Worm (Caenorhabditis elegans) whole organism, mixed stage, embryonic: ENCODE measurements around the gene dpy-2.
A peak's percentile ranks its signal among the peaks of the same experiment; 100 is the strongest.

ENCODE experiments used
- M03D4.4 ChIP-seq: sonication (generic microtip); optimal IDR thresholded peaks from 2 replicates; lab custom pipeline; 2017; ENCODE audit warnings: mild to moderate bottlenecking, missing genetic modification characterization, missing compliant biosample characterization
- bed-3 ChIP-seq: fragments of 200-800 bp; sonication (Bioruptor generic); optimal IDR thresholded peaks from 3 replicates; lab custom pipeline; 2018; ENCODE audit warnings: mild to moderate bottlenecking, missing genetic modification characterization, moderate library complexity, missing compliant biosample characterization
- blmp-1 ChIP-seq: fragments of 150-350 bp; optimal IDR thresholded peaks from 2 replicates; lab custom pipeline; 2014; ENCODE audit warnings: missing biosample characterization, missing genetic modification characterization
- ceh-39 ChIP-seq: fragments of 150-350 bp; optimal IDR thresholded peaks from 2 replicates; lab custom pipeline; 2014; ENCODE audit warnings: missing biosample characterization, missing genetic modification characterization
- ceh-43 ChIP-seq: fragments of 200-800 bp; sonication (Bioruptor generic); optimal IDR thresholded peaks from 2 replicates; lab custom pipeline; 2018; ENCODE audit warnings: mild to moderate bottlenecking, missing genetic modification characterization, moderate library complexity, missing compliant biosample characterization
- ceh-83 ChIP-seq: fragments of 200-800 bp; sonication (Bioruptor generic); optimal IDR thresholded peaks from 2 replicates; lab custom pipeline; 2018; ENCODE audit warnings: mild to moderate bottlenecking, missing genetic modification characterization, missing compliant biosample characterization
- ces-1 ChIP-seq: fragments of 150-350 bp; optimal IDR thresholded peaks from 2 replicates; lab custom pipeline; 2014; ENCODE audit warnings: missing biosample characterization, missing genetic modification reagents, missing genetic modification characterization
- cnd-1 ChIP-seq: fragments of 200-800 bp; sonication (Bioruptor generic); optimal IDR thresholded peaks from 2 replicates; lab custom pipeline; 2018; ENCODE audit warnings: mild to moderate bottlenecking, missing genetic modification characterization, missing compliant biosample characterization
- drap-1 ChIP-seq: fragments of 200-800 bp; sonication (Bioruptor generic); optimal IDR thresholded peaks from 3 replicates; lab custom pipeline; 2018; ENCODE audit warnings: mild to moderate bottlenecking, missing genetic modification characterization, missing compliant biosample characterization
- elt-1 ChIP-seq: sonication (generic microtip); optimal IDR thresholded peaks from 2 replicates; lab custom pipeline; 2017; ENCODE audit warnings: missing genetic modification characterization, mild to moderate bottlenecking, missing compliant biosample characterization, antibody characterized with exemption, moderate library complexity, borderline replicate concordance; ENCODE audit not compliant: insufficient read depth
- elt-3 ChIP-seq: fragments of 150-350 bp; optimal IDR thresholded peaks from 2 replicates; lab custom pipeline; 2014; ENCODE audit warnings: missing biosample characterization, missing genetic modification characterization
- flh-1 ChIP-seq: fragments of 200-800 bp; sonication (Bioruptor generic); optimal IDR thresholded peaks from 2 replicates; lab custom pipeline; 2018; ENCODE audit warnings: mild to moderate bottlenecking, missing genetic modification characterization, moderate library complexity, missing compliant biosample characterization
- ham-2 ChIP-seq: fragments of 200-800 bp; sonication (Bioruptor generic); optimal IDR thresholded peaks from 2 replicates; lab custom pipeline; 2018; ENCODE audit warnings: mild to moderate bottlenecking, missing genetic modification characterization, missing compliant biosample characterization
- hlh-1 ChIP-seq: fragments of 150-350 bp; optimal IDR thresholded peaks from 2 replicates; lab custom pipeline; 2014; ENCODE audit warnings: missing biosample characterization, missing genetic modification reagents, missing genetic modification characterization
- lin-13 ChIP-seq: fragments of 150-350 bp; optimal IDR thresholded peaks from 2 replicates; lab custom pipeline; 2014; ENCODE audit warnings: missing biosample characterization, missing genetic modification characterization
- lin-32 ChIP-seq: fragments of 200-800 bp; sonication (Bioruptor generic); optimal IDR thresholded peaks from 2 replicates; lab custom pipeline; 2018; ENCODE audit warnings: mild to moderate bottlenecking, missing genetic modification characterization, missing compliant biosample characterization
- lsy-2 ChIP-seq: fragments of 150-350 bp; optimal IDR thresholded peaks from 2 replicates; lab custom pipeline; 2014; ENCODE audit warnings: missing biosample characterization, missing genetic modification characterization
- mab-5 ChIP-seq: fragments of 150-350 bp; optimal IDR thresholded peaks from 2 replicates; lab custom pipeline; 2014; ENCODE audit warnings: missing biosample characterization, missing genetic modification characterization
- mep-1 ChIP-seq: fragments of 150-350 bp; optimal IDR thresholded peaks from 2 replicates; lab custom pipeline; 2017; ENCODE audit warnings: missing biosample characterization, missing genetic modification reagents, missing genetic modification characterization, inconsistent platforms
- mls-2 ChIP-seq: sonication (generic microtip); optimal IDR thresholded peaks from 2 replicates; lab custom pipeline; 2016; ENCODE audit warnings: mild to moderate bottlenecking, missing genetic modification characterization, moderate library complexity, missing compliant biosample characterization
- nhr-12 ChIP-seq: fragments of 150-350 bp; optimal IDR thresholded peaks from 2 replicates; lab custom pipeline; 2014; ENCODE audit warnings: missing biosample characterization, missing genetic modification characterization
- nhr-2 ChIP-seq: fragments of 150-350 bp; optimal IDR thresholded peaks from 2 replicates; lab custom pipeline; 2014; ENCODE audit warnings: missing biosample characterization, missing genetic modification characterization
- nhr-237 ChIP-seq: fragments of 150-350 bp; optimal IDR thresholded peaks from 2 replicates; lab custom pipeline; 2014; ENCODE audit warnings: missing biosample characterization, missing genetic modification characterization
- nhr-28 ChIP-seq: fragments of 150-350 bp; optimal IDR thresholded peaks from 2 replicates; lab custom pipeline; 2014; ENCODE audit warnings: missing biosample characterization, missing genetic modification characterization
- nhr-76 ChIP-seq: sonication (generic microtip); optimal IDR thresholded peaks from 2 replicates; lab custom pipeline; 2017; ENCODE audit warnings: missing biosample characterization, missing genetic modification characterization
- pha-4 ChIP-seq: fragments of 150-350 bp; optimal IDR thresholded peaks from 2 replicates; lab custom pipeline; 2018; ENCODE audit warnings: missing biosample characterization, missing genetic modification reagents, missing genetic modification characterization
- sem-2 ChIP-seq: fragments of 200-800 bp; sonication (Bioruptor generic); optimal IDR thresholded peaks from 2 replicates; lab custom pipeline; 2018; ENCODE audit warnings: mild to moderate bottlenecking, missing genetic modification characterization, missing compliant biosample characterization
- snpc-4 ChIP-seq: fragments of 150-350 bp; optimal IDR thresholded peaks from 2 replicates; lab custom pipeline; 2014; ENCODE audit warnings: missing biosample characterization, missing genetic modification characterization
- sptf-1 ChIP-seq: sonication (generic microtip); optimal IDR thresholded peaks from 2 replicates; lab custom pipeline; 2017; ENCODE audit warnings: mild to moderate bottlenecking, missing genetic modification characterization, moderate library complexity, missing compliant biosample characterization
- tbx-8 ChIP-seq: fragments of 200-800 bp; sonication (Bioruptor generic); optimal IDR thresholded peaks from 2 replicates; lab custom pipeline; 2018; ENCODE audit warnings: mild to moderate bottlenecking, missing genetic modification characterization, moderate library complexity, missing compliant biosample characterization
- unc-120 ChIP-seq: sonication (generic microtip); optimal IDR thresholded peaks from 2 replicates; lab custom pipeline; 2017; ENCODE audit warnings: missing genetic modification characterization, missing compliant biosample characterization; ENCODE audit not compliant: poor library complexity, severe bottlenecking
- unc-39 ChIP-seq: fragments of 150-350 bp; optimal IDR thresholded peaks from 2 replicates; lab custom pipeline; 2014; ENCODE audit warnings: missing biosample characterization, missing genetic modification characterization
- unc-62 ChIP-seq: fragments of 150-350 bp; optimal IDR thresholded peaks from 2 replicates; lab custom pipeline; 2014; ENCODE audit warnings: missing biosample characterization, missing genetic modification reagents, missing genetic modification characterization
- zip-8 ChIP-seq: fragments of 150-350 bp; optimal IDR thresholded peaks from 2 replicates; lab custom pipeline; 2014; ENCODE audit warnings: missing biosample characterization, missing genetic modification characterization
- ztf-11 ChIP-seq: fragments of 150-350 bp; optimal IDR thresholded peaks from 2 replicates; lab custom pipeline; 2014; ENCODE audit warnings: missing biosample characterization, missing genetic modification characterization

dpy-2 gene

ce11 chrII:6736066-6736465 lies 22.0 kb downstream of the dpy-2 start, which contains the start of gene mrps-18.C:
Gene mrps-18.C (plus strand): TSS chrII:6736203.
- no peak for TF ChIP-seq mep-1
- TF ChIP-seq unc-39: no peak
- TF ChIP-seq ztf-11 (tag; lab: Kevin White, UChicago): no peak
- no peak for TF ChIP-seq ces-1 (GFP tag; lab: Kevin White, UChicago)
- TF ChIP-seq tbx-8: no peak
- no peak for TF ChIP-seq nhr-2

DNA sequence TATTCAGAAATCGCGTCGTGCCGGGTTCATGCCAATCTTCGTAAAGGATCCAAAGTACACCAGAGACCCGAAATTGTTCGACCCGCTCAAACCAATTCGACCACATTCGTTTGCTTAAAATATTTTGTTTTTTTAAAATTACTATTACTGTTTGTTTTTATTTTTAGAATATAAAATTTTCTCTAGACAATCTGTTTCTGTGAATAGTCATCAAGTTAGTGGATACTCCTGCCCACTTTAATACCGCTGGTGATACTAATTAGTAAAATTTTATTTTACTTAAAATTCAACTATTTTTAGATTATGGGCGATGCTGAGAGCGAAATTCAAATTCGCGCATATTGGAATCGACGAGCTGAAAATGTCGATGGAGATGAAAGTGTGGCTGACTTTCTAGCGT lies 22.5 kb downstream of the dpy-2 start, which contains the start of gene T14B4.1:
Gene T14B4.1 (plus strand): TSS at position 301 of the 400 bp plus-strand sequence.
- TF ChIP-seq flh-1 (GFP tag; lab: Kevin White, UChicago) (no peak), cnd-1 (tag; lab: Kevin White, UChicago) (no peak), M03D4.4 (tag; lab: Kevin White, UChicago) (no peak), nhr-28 (tag; lab: Kevin White, UChicago) (no peak), sem-2 (GFP tag; lab: Kevin White, UChicago) (no peak), snpc-4 (tag; lab: Kevin White, UChicago) (no peak), unc-120 (tag; lab: Kevin White, UChicago) (no peak), ces-1 (GFP tag; lab: Kevin White, UChicago) (no peak), hlh-1 (no peak), ceh-39 (tag; lab: Kevin White, UChicago) (no peak)

ce11 chrII:6741428-6741827 lies 27.3 kb downstream of the dpy-2 start, which contains the start of gene exos-8:
Gene exos-8 (plus strand): TSS chrII:6741691.
- no peak for TF ChIP-seq snpc-4 (tag; lab: Kevin White, UChicago)
- no peak for TF ChIP-seq nhr-12 (tag; lab: Kevin White, UChicago)
- TF ChIP-seq nhr-2: no peak
- no peak for TF ChIP-seq sem-2 (GFP tag; lab: Kevin White, UChicago)
- no peak for TF ChIP-seq blmp-1 (tag; lab: Kevin White, UChicago)
- TF ChIP-seq unc-120 (tag; lab: Kevin White, UChicago): no peak
- TF ChIP-seq hlh-1: no peak
- TF ChIP-seq mep-1: peak; percentile 67
- TF ChIP-seq ceh-43: no peak
- no peak for TF ChIP-seq nhr-28 (tag; lab: Kevin White, UChicago)
- peak; percentile 67 for TF ChIP-seq lsy-2 (tag; lab: Kevin White, UChicago)
- no peak for TF ChIP-seq mab-5
- peak; percentile 1 for TF ChIP-seq lin-32 (GFP tag; lab: Kevin White, UChicago)
- peak; percentile 6 for TF ChIP-seq drap-1 (GFP tag; lab: Kevin White, UChicago)
- no peak for TF ChIP-seq sptf-1 (tag; lab: Kevin White, UChicago)
- no peak for TF ChIP-seq unc-39
- no peak for TF ChIP-seq zip-8 (tag; lab: Kevin White, UChicago)
- TF ChIP-seq nhr-76: no peak
- peak; percentile 50 for TF ChIP-seq mls-2
- peak; percentile 34 for TF ChIP-seq lin-13 (tag; lab: Kevin White, UChicago)
- peak; percentile 28 for TF ChIP-seq M03D4.4 (tag; lab: Kevin White, UChicago)
- TF ChIP-seq cnd-1 (tag; lab: Kevin White, UChicago): peak; percentile 46
- TF ChIP-seq ceh-83: no peak
- no peak for TF ChIP-seq ceh-39 (tag; lab: Kevin White, UChicago)
- TF ChIP-seq bed-3 (GFP tag; lab: Kevin White, UChicago): no peak
- TF ChIP-seq flh-1 (GFP tag; lab: Kevin White, UChicago): no peak
- TF ChIP-seq ces-1 (GFP tag; lab: Kevin White, UChicago): peak; percentile 76
- no peak for TF ChIP-seq unc-62 (GFP tag; lab: Kevin White, UChicago)
- TF ChIP-seq ham-2 (GFP tag; lab: Kevin White, UChicago): no peak
- no peak for TF ChIP-seq tbx-8
- TF ChIP-seq elt-1: no peak
- TF ChIP-seq pha-4 (tag; lab: Kevin White, UChicago): no peak
- no peak for TF ChIP-seq ztf-11 (tag; lab: Kevin White, UChicago)
- peak; percentile 49 for TF ChIP-seq nhr-237 (tag; lab: Kevin White, UChicago)
- TF ChIP-seq elt-3 (tag; lab: Kevin White, UChicago): no peak
- TF ChIP-seq, all 35 proteins: peak for 10

ce11 chrII:6742614-6743013 lies 28.5 kb downstream of the dpy-2 start, which contains the start of gene F41G3.6:
Gene F41G3.6 (plus strand): TSS chrII:6742914.
- no peak for TF ChIP-seq unc-62 (GFP tag; lab: Kevin White, UChicago)
- TF ChIP-seq ham-2 (GFP tag; lab: Kevin White, UChicago): no peak
- no peak for TF ChIP-seq pha-4 (tag; lab: Kevin White, UChicago)
- no peak for TF ChIP-seq sptf-1 (tag; lab: Kevin White, UChicago)
- TF ChIP-seq unc-39: no peak
- no peak for TF ChIP-seq mab-5
- no peak for TF ChIP-seq unc-120 (tag; lab: Kevin White, UChicago)
- no peak for TF ChIP-seq ztf-11 (tag; lab: Kevin White, UChicago)
- TF ChIP-seq elt-3 (tag; lab: Kevin White, UChicago): no peak
